Worm (Caenorhabditis elegans): Measurements from ENCODE around the gene prp-40.

ce11 chrIII:9513569-9513968 is 8.3 kb upstream of the prp-40 start, which contains the start of gene F55H2.8:
- TF ChIP-seq nhr-11 (tag; optimal IDR thresholded peaks at IDR 0.05) (no peak), madf-9 (GFP tag; conservative IDR thresholded peaks at IDR 0.05) (no peak), tag-97 (GFP tag; IDR thresholded peaks at IDR 0.05) (no peak), ceh-82 (tag; optimal IDR thresholded peaks at IDR 0.05) (no peak), unc-39 (tag; optimal IDR thresholded peaks at IDR 0.05) (no peak), lsy-2 (tag; optimal IDR thresholded peaks at IDR 0.05) (no peak), nhr-77 (tag; optimal IDR thresholded peaks at IDR 0.05) (no peak)
